Fruit fly (Drosophila melanogaster): ENCODE results near the gene Septin1.
A peak's percentile ranks its signal among the peaks of the same experiment; 100 is the strongest.

Gene Septin1

DNA sequence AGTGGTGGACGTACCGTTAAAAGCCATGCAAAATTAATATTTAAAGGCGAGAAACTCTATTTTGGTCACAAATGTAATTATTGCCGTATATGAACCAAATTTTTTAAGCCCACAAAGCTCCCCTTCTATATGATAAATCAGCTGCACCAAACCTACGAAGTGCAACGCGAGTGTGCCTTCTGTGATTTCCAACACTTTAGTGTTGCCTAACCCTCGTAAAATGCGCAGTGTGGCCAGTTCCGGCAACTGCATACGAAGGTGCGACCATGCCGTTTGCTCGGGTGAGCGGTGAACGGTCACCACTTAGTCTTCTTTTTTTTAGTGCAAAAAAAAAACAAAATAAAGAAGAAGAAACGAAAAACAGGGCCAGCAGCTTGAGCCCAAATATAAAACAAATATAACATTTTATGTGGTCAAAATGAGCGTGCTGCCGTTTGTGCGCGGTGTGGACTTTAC, 18.6 kb upstream of the Septin1 start, which contains the start of the genes tty and fliI (continued):
- TF ChIP-seq CG4730 (GFP tag; IDR thresholded peaks at IDR 0.05) (peak; percentile 87), CG3065 (GFP tag; optimal IDR thresholded peaks at IDR 0.05) (peak; percentile 63), pfk (GFP tag; optimal IDR thresholded peaks at IDR 0.05) (peak; percentile 33), Hr51 (GFP tag; optimal IDR thresholded peaks at IDR 0.05) (peak; percentile 76 to 83), dimm (GFP tag; IDR thresholded peaks at IDR 0.05) (peak; percentile 54), Mad (GFP tag; optimal IDR thresholded peaks at IDR 0.05) (peak; percentile 86), peb (GFP tag; IDR thresholded peaks at IDR 0.05) (peak; percentile 76), CG9215 (GFP tag; IDR thresholded peaks at IDR 0.05) (peak; percentile 88), CG6854 (GFP tag; optimal IDR thresholded peaks at IDR 0.05) (peak; percentile 26), crc (GFP tag; optimal IDR thresholded peaks at IDR 0.05) (peak; percentile 78), B-H2 (GFP tag; optimal IDR thresholded peaks at IDR 0.05) (peak; percentile 39), hbn (GFP tag; IDR thresholded peaks at IDR 0.05; ENCODE audit: partially characterized antibody) (0 out of 2 replicates have a peak, but pooled peaks have one; percentile 17), ken (GFP tag; IDR thresholded peaks at IDR 0.05) (peak; percentile 90), bigmax (GFP tag; optimal IDR thresholded peaks at IDR 0.05) (peak; percentile 60), az2 (GFP tag; optimal IDR thresholded peaks at IDR 0.05) (peak; percentile 80), croc (GFP tag; conservative IDR thresholded peaks at IDR 0.05) (peak; percentile 62), CG12659 (GFP tag; optimal IDR thresholded peaks at IDR 0.05) (peak; percentile 88), lilli (GFP tag; optimal IDR thresholded peaks at IDR 0.05) (peak; percentile 91), seq (GFP tag; IDR thresholded peaks at IDR 0.05) (peak; percentile 79), CG10366 (GFP tag; IDR thresholded peaks at IDR 0.05) (peak; percentile 90), CG2875 (GFP tag; optimal IDR thresholded peaks at IDR 0.05) (peak; percentile 43), PHDP (tag; optimal IDR thresholded peaks at IDR 0.05) (peak; percentile 71), Hmr (GFP tag; optimal IDR thresholded peaks at IDR 0.05) (peak; percentile 88), CG33213 (GFP tag; optimal IDR thresholded peaks at IDR 0.05) (peak; percentile 89), CG2712 (tag; optimal IDR thresholded peaks at IDR 0.05) (peak; percentile 77), bowl (GFP tag; IDR thresholded peaks at IDR 0.05) (peak; percentile 72), trem (tag; optimal IDR thresholded peaks at IDR 0.05) (peak; percentile 60), Optix (GFP tag; IDR thresholded peaks at IDR 0.05) (peak; percentile 92), CG31388 (GFP tag; optimal IDR thresholded peaks at IDR 0.05) (peak; percentile 34), CG9876 (GFP tag; optimal IDR thresholded peaks at IDR 0.05) (peak; percentile 75), CG17361 (GFP tag; IDR thresholded peaks at IDR 0.05) (peak; percentile 80), Stat92E (GFP tag; optimal IDR thresholded peaks at IDR 0.05) (peak in 1 of 3 experiments; percentile 43), CG8924 (tag; optimal IDR thresholded peaks at IDR 0.05) (peak; percentile 57), CG7839 (tag; optimal IDR thresholded peaks at IDR 0.05) (peak; percentile 79), nmo (GFP tag; optimal IDR thresholded peaks at IDR 0.05) (peak; percentile 87), aop (GFP tag; IDR thresholded peaks at IDR 0.05) (peak; percentile 60; the same call in 1 of the 2 replicates), CG7357 (GFP tag; IDR thresholded peaks at IDR 0.05) (peak; percentile 75), CG5180 (GFP tag; optimal IDR thresholded peaks at IDR 0.05) (no peak), ssp (GFP tag; IDR thresholded peaks at IDR 0.05) (peak; percentile 74), CG18599 (GFP tag; optimal IDR thresholded peaks at IDR 0.05) (peak; percentile 86), lola (GFP tag; optimal IDR thresholded peaks at IDR 0.05) (peak in 1 of 3 experiments; percentile 41), CG13296 (GFP tag; optimal IDR thresholded peaks at IDR 0.05) (peak; percentile 53), Sin3A (optimal IDR thresholded peaks at IDR 0.05) (peak; percentile 73), Atf-2 (GFP tag; optimal IDR thresholded peaks at IDR 0.05) (peak; percentile 67), CG32772 (GFP tag; IDR thresholded peaks at IDR 0.05) (peak; percentile 93), fu2 (GFP tag; optimal IDR thresholded peaks at IDR 0.05) (peak; percentile 76), CG11504 (tag; optimal IDR thresholded peaks at IDR 0.05) (no peak), CG6254 (GFP tag; optimal IDR thresholded peaks at IDR 0.05) (peak; percentile 36), Meics (GFP tag; optimal IDR thresholded peaks at IDR 0.05) (peak; percentile 83), exex (tag; optimal IDR thresholded peaks at IDR 0.05) (no peak)

Data from whole organism, embryonic.